Fruit fly (Drosophila melanogaster) whole organism, pupa: Measurements from ENCODE around the gene CG5388.
A peak's percentile ranks its signal among the peaks of the same experiment; 100 is the strongest.

ENCODE experiments used
- CG10348 ChIP-seq: fragments of 200-800 bp; sonication (Bioruptor generic); IDR thresholded peaks from 2 replicates; pipeline ENCODE4 v1.3.6; 2022; ENCODE audit warnings: missing biosample characterization, missing genetic modification characterization
- CG12605 ChIP-seq: fragments of 200-800 bp; sonication (Bioruptor generic); IDR thresholded peaks from 2 replicates; pipeline ENCODE4 v1.3.6; 2022; ENCODE audit warnings: missing biosample characterization, missing genetic modification characterization
- CG13204 ChIP-seq: fragments of 200-800 bp; sonication (Bioruptor generic); optimal IDR thresholded peaks from 2 replicates; lab custom pipeline; 2018; ENCODE audit warnings: missing biosample characterization, mild to moderate bottlenecking, missing genetic modification characterization, moderate library complexity
- CG14655 ChIP-seq: fragments of 200-800 bp; sonication (Bioruptor generic); optimal IDR thresholded peaks from 3 replicates; lab custom pipeline; 2017; ENCODE audit warnings: mild to moderate bottlenecking, missing biosample characterization, missing genetic modification reagents, missing genetic modification characterization
- CG15710 ChIP-seq: fragments of 200-800 bp; sonication (Bioruptor generic); optimal IDR thresholded peaks from 2 replicates; lab custom pipeline; 2018; ENCODE audit warnings: missing biosample characterization, mild to moderate bottlenecking, missing genetic modification characterization, moderate library complexity
- CG17806 ChIP-seq: fragments of 200-800 bp; sonication (Bioruptor generic); optimal IDR thresholded peaks from 2 replicates; lab custom pipeline; 2018; ENCODE audit warnings: missing biosample characterization, mild to moderate bottlenecking, missing genetic modification characterization, moderate library complexity
- CG32121 ChIP-seq: fragments of 200-800 bp; sonication (Bioruptor generic); IDR thresholded peaks from 2 replicates; pipeline ENCODE4 v1.3.6; 2022; ENCODE audit warnings: missing biosample characterization, missing genetic modification characterization
- CG34367 ChIP-seq: fragments of 200-800 bp; sonication (Bioruptor generic); optimal IDR thresholded peaks from 2 replicates; lab custom pipeline; 2018; ENCODE audit warnings: missing biosample characterization, mild to moderate bottlenecking, missing genetic modification characterization
- CG4496 ChIP-seq: fragments of 200-800 bp; sonication (Bioruptor generic); IDR thresholded peaks from 3 replicates; pipeline ENCODE4 v1.3.6; 2022; ENCODE audit warnings: missing biosample characterization, missing genetic modification characterization
- CG8159 ChIP-seq: fragments of 200-800 bp; sonication (Bioruptor generic); optimal IDR thresholded peaks from 3 replicates; lab custom pipeline; 2018; ENCODE audit warnings: missing biosample characterization, mild to moderate bottlenecking, missing genetic modification characterization, moderate library complexity
- CG8301 ChIP-seq: fragments of 200-800 bp; sonication (Bioruptor generic); optimal IDR thresholded peaks from 2 replicates; lab custom pipeline; 2018; ENCODE audit warnings: missing biosample characterization, mild to moderate bottlenecking, missing genetic modification characterization
- CG9948 ChIP-seq: fragments of 200-800 bp; sonication (Bioruptor generic); optimal IDR thresholded peaks from 2 replicates; lab custom pipeline; 2018; ENCODE audit warnings: missing biosample characterization, mild to moderate bottlenecking, missing genetic modification characterization, moderate library complexity
- D1 ChIP-seq: fragments of 200-800 bp; sonication (Bioruptor generic); optimal IDR thresholded peaks from 2 replicates; lab custom pipeline; 2018; ENCODE audit warnings: missing biosample characterization, mild to moderate bottlenecking, missing genetic modification characterization, moderate library complexity
- EcR ChIP-seq: fragments of 200-800 bp; sonication (Bioruptor generic); optimal IDR thresholded peaks from 3 replicates; lab custom pipeline; 2019; ENCODE audit warnings: missing biosample characterization, missing genetic modification characterization, mild to moderate bottlenecking, moderate library complexity, missing genetic modification reagents
- Ets98B ChIP-seq: fragments of 200-800 bp; sonication (Bioruptor generic); IDR thresholded peaks from 2 replicates; pipeline ENCODE4 v1.3.6; 2022; ENCODE audit warnings: missing biosample characterization, missing genetic modification characterization
- Pif1A ChIP-seq: fragments of 200-800 bp; sonication (Bioruptor generic); optimal IDR thresholded peaks from 3 replicates; lab custom pipeline; 2016; ENCODE audit warnings: missing biosample characterization, missing genetic modification characterization
- Pif1B ChIP-seq: fragments of 200-800 bp; sonication (Bioruptor generic); optimal IDR thresholded peaks from 3 replicates; lab custom pipeline; 2016; ENCODE audit warnings: missing biosample characterization, missing genetic modification characterization
- Snoo ChIP-seq: fragments of 200-800 bp; sonication (Bioruptor generic); optimal IDR thresholded peaks from 3 replicates; lab custom pipeline; 2017; ENCODE audit warnings: missing biosample characterization, mild to moderate bottlenecking, missing genetic modification characterization, inconsistent platforms
- fd96Ca ChIP-seq: fragments of 200-800 bp; sonication (Bioruptor generic); IDR thresholded peaks from 3 replicates; pipeline ENCODE4 v1.3.6; 2022; ENCODE audit warnings: missing biosample characterization, missing genetic modification characterization
- gl ChIP-seq: fragments of 200-800 bp; sonication (Bioruptor generic); optimal IDR thresholded peaks from 2 replicates; lab custom pipeline; 2018; ENCODE audit warnings: missing biosample characterization, mild to moderate bottlenecking, missing genetic modification characterization
- rn ChIP-seq: fragments of 200-800 bp; sonication (Bioruptor generic); IDR thresholded peaks from 2 replicates; pipeline ENCODE4 v1.3.6; 2022; ENCODE audit warnings: missing biosample characterization, missing genetic modification characterization

CG5388 gene

dm6 chr3R:22362218-22362907, 22.3 kb upstream of the CG5388 start, which contains the start of the genes JMJD6, CG7071 and Muted:
Gene JMJD6, minus strand, starts transcription at chr3R:22362371.
Gene CG7071, plus strand, starts transcription at chr3R:22362620.
Gene Muted, plus strand, starts transcription at chr3R:22362620.
- TF ChIP-seq D1 (tag; lab: Kevin White, UChicago) (no peak), CG14655 (GFP tag; lab: Kevin White, UChicago) (peak; percentile 83), CG12605 (GFP tag; lab: Robert Waterston, UW) (peak; percentile 36; the same call in 1 of the 2 replicates), CG9948 (tag; lab: Kevin White, UChicago) (peak; percentile 74), CG34367 (peak; percentile 65), EcR (GFP tag; lab: Kevin White, UChicago) (no peak), CG4496 (GFP tag; lab: Robert Waterston, UW) (peak; percentile 94), rn (GFP tag; lab: Robert Waterston, UW) (peak; percentile 82), CG13204 (GFP tag; lab: Kevin White, UChicago) (no peak), gl (peak; percentile 43), CG32121 (GFP tag; lab: Robert Waterston, UW) (peak; percentile 85), CG8159 (peak; percentile 78), CG17806 (tag; lab: Kevin White, UChicago) (peak; percentile 83), Snoo (peak; percentile 73), fd96Ca (peak; percentile 87; the same call in 2 of the 3 replicates), CG10348 (GFP tag; lab: Robert Waterston, UW) (no peak; the same call in 1 of the 2 replicates), Ets98B (peak; percentile 85), Pif1A (peak; percentile 87), CG15710 (tag; lab: Kevin White, UChicago) (peak; percentile 81), CG8301 (peak; percentile 77), Pif1B (GFP tag; lab: Kevin White, UChicago) (peak; percentile 74)

dm6 chr3R:22358810-22359209, 18.7 kb upstream of the CG5388 start:
- TF ChIP-seq D1 (tag; lab: Kevin White, UChicago) (no peak), CG9948 (tag; lab: Kevin White, UChicago) (peak; percentile 75), Pif1B (GFP tag; lab: Kevin White, UChicago) (peak; percentile 79), Pif1A (peak; percentile 76), CG34367 (peak; percentile 78), CG15710 (tag; lab: Kevin White, UChicago) (peak; percentile 75), rn (GFP tag; lab: Robert Waterston, UW) (peak; percentile 76), CG32121 (GFP tag; lab: Robert Waterston, UW) (peak; percentile 90), CG4496 (GFP tag; lab: Robert Waterston, UW) (peak; percentile 95), CG8159 (peak; percentile 83), CG8301 (peak; percentile 78), gl (peak; percentile 69), CG13204 (GFP tag; lab: Kevin White, UChicago) (no peak), fd96Ca (peak; percentile 89), CG12605 (GFP tag; lab: Robert Waterston, UW) (peak; percentile 87), Snoo (peak; percentile 20), CG17806 (tag; lab: Kevin White, UChicago) (peak; percentile 83), CG10348 (GFP tag; lab: Robert Waterston, UW) (peak; percentile 49; the same call in 1 of the 2 replicates), Ets98B (peak; percentile 94), CG14655 (GFP tag; lab: Kevin White, UChicago) (peak; percentile 78), EcR (GFP tag; lab: Kevin White, UChicago) (peak; percentile 48)
- TF ChIP-seq, all 21 proteins: peak for 19

- TF ChIP-seq CG32121 (GFP tag; lab: Robert Waterston, UW) (no peak), gl (no peak), CG34367 (no peak), CG8159 (no peak), CG10348 (GFP tag; lab: Robert Waterston, UW) (no peak), CG12605 (GFP tag; lab: Robert Waterston, UW) (no peak), CG15710 (tag; lab: Kevin White, UChicago) (no peak), Pif1B (GFP tag; lab: Kevin White, UChicago) (no peak)
Observed at dm6 chr3R:22357942-22358341, 17.8 kb upstream of the CG5388 start.

dm6 chr3R:22356464-22357410, 16.6 kb upstream of the CG5388 start, which contains the start of gene Sar1:
Gene Sar1, plus strand, starts transcription at chr3R:22356685.
- TF ChIP-seq gl: no peak
- no peak for TF ChIP-seq CG14655 (GFP tag; lab: Kevin White, UChicago)
- no peak for TF ChIP-seq CG12605 (GFP tag; lab: Robert Waterston, UW)
- TF ChIP-seq Snoo: peak; percentile 8
- no peak for TF ChIP-seq Pif1B (GFP tag; lab: Kevin White, UChicago)
- no peak for TF ChIP-seq CG9948 (tag; lab: Kevin White, UChicago)
- TF ChIP-seq EcR (GFP tag; lab: Kevin White, UChicago): peak; percentile 79
- TF ChIP-seq, all 21 proteins: peak for 2

- TF ChIP-seq Pif1A: no peak
- no peak for TF ChIP-seq CG34367
- TF ChIP-seq rn (GFP tag; lab: Robert Waterston, UW): no peak
- no peak for TF ChIP-seq Snoo
- TF ChIP-seq CG4496 (GFP tag; lab: Robert Waterston, UW): no peak
- no peak for TF ChIP-seq EcR (GFP tag; lab: Kevin White, UChicago)
- TF ChIP-seq CG17806 (tag; lab: Kevin White, UChicago): no peak
- no peak for TF ChIP-seq CG32121 (GFP tag; lab: Robert Waterston, UW)
- no peak for TF ChIP-seq CG15710 (tag; lab: Kevin White, UChicago)
- TF ChIP-seq fd96Ca: no peak
- TF ChIP-seq CG8301: no peak
- no peak for TF ChIP-seq CG10348 (GFP tag; lab: Robert Waterston, UW)
- TF ChIP-seq CG12605 (GFP tag; lab: Robert Waterston, UW): no peak
- TF ChIP-seq Ets98B: no peak
- TF ChIP-seq Pif1B (GFP tag; lab: Kevin White, UChicago): no peak
- no peak for TF ChIP-seq CG8159
Observed at dm6 chr3R:22351396-22351795, 11.3 kb upstream of the CG5388 start, which contains the start of gene rdhB. Gene rdhB, plus strand, starts transcription at chr3R:22351696.
